Fruit fly (Drosophila melanogaster) whole organism, pupa: ENCODE results near the gene Fitm.

Source experiments
- CG13204 ChIP-seq: fragments of 200-800 bp; sonication (Bioruptor generic); optimal IDR thresholded peaks from 2 replicates; lab custom pipeline; 2018; ENCODE audit warnings: missing biosample characterization, mild to moderate bottlenecking, missing genetic modification characterization, moderate library complexity
- CG32121 ChIP-seq: fragments of 200-800 bp; sonication (Bioruptor generic); IDR thresholded peaks from 2 replicates; pipeline ENCODE4 v1.3.6; 2022; ENCODE audit warnings: missing biosample characterization, missing genetic modification characterization
- CG34367 ChIP-seq: fragments of 200-800 bp; sonication (Bioruptor generic); optimal IDR thresholded peaks from 2 replicates; lab custom pipeline; 2018; ENCODE audit warnings: missing biosample characterization, mild to moderate bottlenecking, missing genetic modification characterization
- CG4496 ChIP-seq: fragments of 200-800 bp; sonication (Bioruptor generic); IDR thresholded peaks from 3 replicates; pipeline ENCODE4 v1.3.6; 2022; ENCODE audit warnings: missing biosample characterization, missing genetic modification characterization
- CG8301 ChIP-seq: fragments of 200-800 bp; sonication (Bioruptor generic); optimal IDR thresholded peaks from 2 replicates; lab custom pipeline; 2018; ENCODE audit warnings: missing biosample characterization, mild to moderate bottlenecking, missing genetic modification characterization
- EcR ChIP-seq: fragments of 200-800 bp; sonication (Bioruptor generic); optimal IDR thresholded peaks from 3 replicates; lab custom pipeline; 2019; ENCODE audit warnings: missing biosample characterization, missing genetic modification characterization, mild to moderate bottlenecking, moderate library complexity, missing genetic modification reagents
- Pif1B ChIP-seq: fragments of 200-800 bp; sonication (Bioruptor generic); optimal IDR thresholded peaks from 3 replicates; lab custom pipeline; 2016; ENCODE audit warnings: missing biosample characterization, missing genetic modification characterization
- gl ChIP-seq: fragments of 200-800 bp; sonication (Bioruptor generic); optimal IDR thresholded peaks from 2 replicates; lab custom pipeline; 2018; ENCODE audit warnings: missing biosample characterization, mild to moderate bottlenecking, missing genetic modification characterization
- rn ChIP-seq: fragments of 200-800 bp; sonication (Bioruptor generic); IDR thresholded peaks from 2 replicates; pipeline ENCODE4 v1.3.6; 2022; ENCODE audit warnings: missing biosample characterization, missing genetic modification characterization

DNA sequence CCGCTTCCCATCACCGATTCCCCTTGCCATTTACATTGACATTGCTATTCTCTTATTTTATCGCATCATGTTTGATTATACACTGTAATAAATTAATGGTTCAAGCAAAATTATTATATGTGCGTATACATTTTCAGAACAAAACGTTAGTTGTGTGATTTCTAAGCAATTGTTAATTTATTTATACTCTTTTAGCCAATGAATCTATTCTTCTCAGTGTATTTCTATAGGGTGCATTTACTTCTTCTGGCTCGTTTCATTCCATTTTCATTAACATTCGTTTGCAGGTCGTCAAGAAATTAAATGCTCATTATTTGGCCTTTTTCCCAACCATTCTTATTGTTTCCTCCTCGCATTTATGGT is 41.7 kb upstream of the Fitm start:
- TF ChIP-seq CG34367 (peak; percentile 49), CG8301 (tag; lab: Kevin White, UChicago) (peak; percentile 74), CG4496 (GFP tag; lab: Robert Waterston, UW) (peak; percentile 84), gl (tag; lab: Kevin White, UChicago) (no peak), EcR (GFP tag; lab: Kevin White, UChicago) (no peak), Pif1B (peak; percentile 10), rn (peak; percentile 48; the same call in 1 of the 2 replicates), CG13204 (GFP tag; lab: Kevin White, UChicago) (no peak), CG32121 (GFP tag; lab: Robert Waterston, UW) (peak; percentile 44; the same call in 1 of the 2 replicates)
